Worm (Caenorhabditis elegans): Measurements from ENCODE around the gene nhr-178.
A peak's percentile ranks its signal among the peaks of the same experiment; 100 is the strongest.

The nhr-178 gene

DNA sequence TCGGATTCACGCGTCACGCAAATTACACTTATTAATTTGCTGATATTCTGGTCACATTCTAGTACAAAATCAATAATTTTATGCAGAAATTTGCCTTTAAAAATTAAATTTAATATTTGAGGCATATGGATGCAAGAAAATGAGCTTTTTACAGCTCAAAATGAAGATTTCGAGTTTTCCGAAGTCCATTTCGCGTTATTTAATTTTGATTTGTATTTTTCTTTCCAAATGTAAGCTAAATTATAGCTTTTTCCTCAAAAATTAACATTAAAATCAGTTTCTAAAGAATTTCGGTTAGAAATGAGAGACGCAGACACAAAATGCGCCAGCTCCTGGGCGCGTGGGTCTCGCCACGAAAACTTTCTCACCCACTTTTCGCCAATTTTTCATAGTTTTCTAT, 20.8 kb downstream of the nhr-178 start, which contains the start of gene F16B4.6 (continued):
- no peak for TF ChIP-seq grh-1 (GFP tag; IDR thresholded peaks at IDR 0.05)

DNA sequence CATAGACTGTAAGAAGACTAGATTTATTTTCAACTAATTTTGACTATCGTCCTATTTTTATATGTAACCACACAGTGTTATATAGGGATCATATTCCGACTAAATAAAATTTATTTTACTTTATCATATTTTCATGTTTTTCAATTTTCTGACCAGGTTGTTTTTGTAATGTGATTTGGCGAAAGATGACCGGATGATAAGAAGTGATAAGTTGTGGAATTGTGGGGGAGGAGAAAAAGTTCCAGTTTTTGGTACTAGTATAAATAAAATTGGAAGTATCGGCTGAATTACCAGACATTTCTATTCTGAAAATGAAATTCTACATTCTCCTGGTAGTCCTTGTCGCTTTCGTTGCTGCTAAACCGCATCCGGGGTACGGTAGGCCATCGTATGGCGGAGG, 22.3 kb downstream of the nhr-178 start, which contains the start of gene F16B4.7:
Gene F16B4.7, plus strand, starts transcription at position 301 of the 400 bp plus-strand sequence.
- no peak for TF ChIP-seq fkh-4 (tag; optimal IDR thresholded peaks at IDR 0.05; ENCODE audit: borderline replicate concordance)
- no peak for TF ChIP-seq fos-1 (tag; optimal IDR thresholded peaks at IDR 0.05)
- no peak for TF ChIP-seq lin-14 (GFP tag; optimal IDR thresholded peaks at IDR 0.05)
- TF ChIP-seq nhr-20 (tag; optimal IDR thresholded peaks at IDR 0.05): no peak
- TF ChIP-seq dpl-1 (GFP tag; optimal IDR thresholded peaks at IDR 0.05): no peak
- no peak for TF ChIP-seq elt-2 (tag; optimal IDR thresholded peaks at IDR 0.05)
- no peak for TF ChIP-seq nhr-84 (tag; optimal IDR thresholded peaks at IDR 0.05)
- no peak for TF ChIP-seq sup-37 (GFP tag; optimal IDR thresholded peaks at IDR 0.05)
- TF ChIP-seq snu-23 (GFP tag; optimal IDR thresholded peaks at IDR 0.05): no peak
- TF ChIP-seq nhr-85 (tag): no peak
- no peak for TF ChIP-seq C04F5.9 (tag; optimal IDR thresholded peaks at IDR 0.05)
- no peak for TF ChIP-seq C34B4.2 (tag; optimal IDR thresholded peaks at IDR 0.05)
- no peak for TF ChIP-seq nhr-28 (tag; optimal IDR thresholded peaks at IDR 0.05)
- TF ChIP-seq mef-2 (tag; optimal IDR thresholded peaks at IDR 0.05): no peak
- TF ChIP-seq sptf-1 (tag; optimal IDR thresholded peaks at IDR 0.05): no peak
- no peak for TF ChIP-seq zag-1 (tag; optimal IDR thresholded peaks at IDR 0.05)
- TF ChIP-seq dsc-1 (tag; optimal IDR thresholded peaks at IDR 0.05): no peak
- no peak for TF ChIP-seq pax-3 (tag; optimal IDR thresholded peaks at IDR 0.05)
- TF ChIP-seq lin-13 (GFP tag; optimal IDR thresholded peaks at IDR 0.05): no peak
- TF ChIP-seq unc-62 (GFP tag; optimal IDR thresholded peaks at IDR 0.05): no peak

DNA sequence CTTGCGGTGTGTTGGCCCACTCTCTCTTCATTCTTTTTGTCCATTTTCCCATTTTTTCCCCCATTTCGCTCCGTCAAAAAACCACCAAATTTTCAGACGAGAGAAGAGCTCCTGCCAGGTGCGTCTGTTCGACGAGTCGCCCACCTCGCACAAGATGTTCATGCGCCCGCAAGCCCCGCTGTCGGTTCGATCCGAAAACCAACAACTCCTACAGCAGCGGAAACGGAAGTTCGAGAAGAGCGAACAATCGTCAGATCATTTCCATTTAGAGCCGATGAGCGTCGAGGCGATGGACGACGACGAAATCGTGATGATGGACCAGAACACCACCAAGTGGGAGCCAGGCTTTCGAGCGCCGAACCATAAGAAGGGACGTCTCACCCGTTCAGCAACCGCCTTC, 24.5 kb downstream of the nhr-178 start:
- no peak for TF ChIP-seq sup-37 (GFP tag; optimal IDR thresholded peaks at IDR 0.05)
- no peak for TF ChIP-seq efl-1 (optimal IDR thresholded peaks at IDR 0.05)
- TF ChIP-seq efl-1 (GFP tag; optimal IDR thresholded peaks at IDR 0.05 in 1 of 2): no peak
- no peak for TF ChIP-seq ztf-11 (tag; optimal IDR thresholded peaks at IDR 0.05)
- TF ChIP-seq nhr-85 (tag): no peak
- TF ChIP-seq rnt-1 (tag; optimal IDR thresholded peaks at IDR 0.05): no peak
- TF ChIP-seq skn-1 (tag; optimal IDR thresholded peaks at IDR 0.05): no peak

DNA sequence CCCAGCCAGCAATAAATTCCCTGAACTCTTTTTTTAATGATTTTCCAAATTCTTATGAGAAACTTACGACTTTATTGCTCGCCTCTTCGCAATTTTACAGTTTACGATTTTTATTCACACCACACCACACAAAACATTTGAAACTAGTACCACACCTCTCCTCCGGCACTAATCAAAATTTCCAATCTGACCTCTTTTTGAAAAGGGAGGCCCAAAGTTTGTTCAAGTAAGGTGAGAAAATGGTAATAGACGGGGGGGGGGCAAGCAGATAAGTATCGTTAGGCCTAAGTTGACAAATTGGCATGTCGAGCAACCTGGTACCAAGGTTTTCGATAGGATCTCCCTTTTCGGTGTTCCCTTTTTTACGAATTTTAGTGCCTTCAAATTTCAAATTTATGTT, 28.0 kb downstream of the nhr-178 start:
- TF ChIP-seq efl-1 (optimal IDR thresholded peaks at IDR 0.05) (no peak), efl-1 (GFP tag; optimal IDR thresholded peaks at IDR 0.05 in 1 of 2) (peak in 1 of 2 experiments; percentile 53), sox-4 (tag; optimal IDR thresholded peaks at IDR 0.05) (no peak), nhr-85 (tag) (peak; percentile 71)

DNA sequence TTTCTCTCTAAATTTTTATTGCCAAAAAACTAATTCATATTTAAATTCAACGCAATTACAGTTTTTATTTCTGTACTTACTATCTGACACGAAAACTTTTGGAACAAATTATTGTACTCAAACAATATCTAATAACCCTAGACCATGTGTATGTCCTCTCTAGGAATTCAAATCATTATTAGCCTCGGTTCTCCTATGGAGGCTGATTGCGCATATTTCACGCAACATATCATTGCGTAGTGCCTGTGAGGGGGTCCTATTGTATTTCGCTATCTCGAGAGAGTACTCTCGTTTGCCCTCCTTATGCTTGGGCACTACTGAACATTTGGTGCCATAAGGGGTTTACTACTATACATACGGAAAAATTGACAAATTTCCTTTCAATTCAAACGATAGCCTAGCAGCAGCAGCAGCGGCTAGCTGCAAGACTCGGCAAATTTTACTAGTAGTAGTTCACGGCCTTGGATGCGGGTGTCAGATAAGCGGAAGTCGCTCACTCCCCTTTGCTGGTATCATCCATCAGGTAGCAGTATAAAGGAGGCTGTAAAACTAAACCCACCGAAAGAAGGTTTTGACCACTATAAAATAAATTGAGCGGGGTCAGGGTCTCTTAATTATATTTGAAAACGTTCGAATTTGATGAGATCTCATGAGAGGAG, 29.1 kb downstream of the nhr-178 start:
- TF ChIP-seq sox-4 (tag; optimal IDR thresholded peaks at IDR 0.05) (no peak), mep-1 (tag; optimal IDR thresholded peaks at IDR 0.05) (no peak), nhr-85 (tag) (peak; percentile 50), lin-39 (tag; optimal IDR thresholded peaks at IDR 0.05) (no peak), aly-2 (tag; optimal IDR thresholded peaks at IDR 0.05) (no peak), ama-1 (optimal IDR thresholded peaks at IDR 0.05) (no peak), hlh-4 (tag; optimal IDR thresholded peaks at IDR 0.05) (no peak), pax-3 (tag; optimal IDR thresholded peaks at IDR 0.05) (no peak), hpl-2 (GFP tag; optimal IDR thresholded peaks at IDR 0.05) (no peak), skn-1 (tag; optimal IDR thresholded peaks at IDR 0.05) (no peak), unc-98 (GFP tag; IDR thresholded peaks at IDR 0.05) (no peak), ceh-8 (GFP tag; optimal IDR thresholded peaks at IDR 0.05) (no peak), C04F5.9 (tag; optimal IDR thresholded peaks at IDR 0.05) (no peak), nhr-90 (tag; optimal IDR thresholded peaks at IDR 0.05; ENCODE audit: poor library complexity) (no peak), blmp-1 (tag; optimal IDR thresholded peaks at IDR 0.05) (no peak), nhr-71 (tag; optimal IDR thresholded peaks at IDR 0.05) (no peak), efl-1 (optimal IDR thresholded peaks at IDR 0.05) (no peak), efl-1 (GFP tag; optimal IDR thresholded peaks at IDR 0.05 in 1 of 2) (peak in 1 of 2 experiments; percentile 18)
